Worm (Caenorhabditis elegans) whole organism, L3 larva: ENCODE results near the gene pqn-90.

Experiments
- R02D3.7 ChIP-seq: fragments of 150-350 bp; optimal IDR thresholded peaks from 2 replicates; lab custom pipeline; 2014; ENCODE audit warnings: missing biosample characterization, missing genetic modification characterization
- aly-2 ChIP-seq: fragments of 150-350 bp; optimal IDR thresholded peaks from 2 replicates; lab custom pipeline; 2014; ENCODE audit warnings: missing biosample characterization, missing genetic modification characterization
- ama-1 ChIP-seq: fragments of 150-350 bp; optimal IDR thresholded peaks from 2 replicates; lab custom pipeline; 2018
- ceh-16 ChIP-seq: sonication (generic microtip); optimal IDR thresholded peaks from 2 replicates; lab custom pipeline; 2017; ENCODE audit warnings: missing biosample characterization, missing genetic modification characterization
- ceh-28 ChIP-seq: fragments of 150-350 bp; optimal IDR thresholded peaks from 2 replicates; lab custom pipeline; 2014; ENCODE audit warnings: missing biosample characterization, missing genetic modification reagents, missing genetic modification characterization
- ceh-9 ChIP-seq: sonication (generic microtip); optimal IDR thresholded peaks from 2 replicates; lab custom pipeline; 2018; ENCODE audit warnings: missing biosample characterization, missing genetic modification characterization
- daf-12 ChIP-seq: fragments of 150-350 bp; optimal IDR thresholded peaks from 2 replicates; lab custom pipeline; 2014; ENCODE audit warnings: missing biosample characterization, missing genetic modification reagents, missing genetic modification characterization
- egl-5 ChIP-seq: fragments of 150-350 bp; optimal IDR thresholded peaks from 2 replicates; lab custom pipeline; 2017; ENCODE audit warnings: missing biosample characterization, missing genetic modification reagents, missing genetic modification characterization, inconsistent platforms
- elt-1 ChIP-seq: fragments of 150-350 bp; optimal IDR thresholded peaks from 2 replicates; lab custom pipeline; 2014; ENCODE audit warnings: missing biosample characterization, missing genetic modification characterization
- elt-2 ChIP-seq: sonication (generic microtip); optimal IDR thresholded peaks from 2 replicates; lab custom pipeline; 2016; ENCODE audit warnings: missing genetic modification reagents, mild to moderate bottlenecking, missing genetic modification characterization, missing compliant biosample characterization
- elt-3 ChIP-seq, 3 experiments: fragments of 150-350 bp in 1 of 3; sonication (generic microtip) in 2 of 3; optimal IDR thresholded peaks; 2 replicates in 2 of 3; 4 replicates in 1 of 3; lab custom pipeline; 2014 to 2017; ENCODE audit warnings: missing biosample characterization in 3 of 3, missing genetic modification characterization in 3 of 3
- eor-1 ChIP-seq, 2 experiments: fragments of 150-350 bp; optimal IDR thresholded peaks; 2 replicates each; lab custom pipeline; 2014 to 2018; ENCODE audit warnings: missing biosample characterization in 2 of 2, missing genetic modification characterization in 2 of 2
- fkh-10 ChIP-seq: sonication (generic microtip); optimal IDR thresholded peaks from 2 replicates; lab custom pipeline; 2017; ENCODE audit warnings: missing biosample characterization, missing genetic modification reagents, missing genetic modification characterization
- fkh-2 ChIP-seq: fragments of 150-350 bp; optimal IDR thresholded peaks from 2 replicates; lab custom pipeline; 2014; ENCODE audit warnings: missing biosample characterization, missing genetic modification reagents, missing genetic modification characterization
- fos-1 ChIP-seq: fragments of 150-350 bp; optimal IDR thresholded peaks from 2 replicates; lab custom pipeline; 2014; ENCODE audit warnings: missing biosample characterization, missing genetic modification characterization
- lin-39 ChIP-seq: fragments of 150-350 bp; optimal IDR thresholded peaks from 2 replicates; lab custom pipeline; 2018; ENCODE audit warnings: missing biosample characterization, missing genetic modification reagents, missing genetic modification characterization
- lsy-12 ChIP-seq: sonication (generic microtip); optimal IDR thresholded peaks from 2 replicates; lab custom pipeline; 2016; ENCODE audit warnings: mild to moderate bottlenecking, missing genetic modification characterization, missing compliant biosample characterization
- mdl-1 ChIP-seq: fragments of 150-350 bp; optimal IDR thresholded peaks from 2 replicates; lab custom pipeline; 2014; ENCODE audit warnings: missing biosample characterization, missing genetic modification characterization
- nfya-1 ChIP-seq: sonication (generic microtip); optimal IDR thresholded peaks from 2 replicates; lab custom pipeline; 2017; ENCODE audit warnings: missing genetic modification characterization, mild to moderate bottlenecking, missing compliant biosample characterization, antibody characterized with exemption, moderate library complexity; ENCODE audit not compliant: insufficient read depth
- nhr-11 ChIP-seq: fragments of 150-350 bp; optimal IDR thresholded peaks from 2 replicates; lab custom pipeline; 2014; ENCODE audit warnings: missing biosample characterization, missing genetic modification characterization
- nhr-12 ChIP-seq: fragments of 150-350 bp; optimal IDR thresholded peaks from 2 replicates; lab custom pipeline; 2014; ENCODE audit warnings: missing biosample characterization, missing genetic modification characterization
- nhr-28 ChIP-seq: fragments of 150-350 bp; optimal IDR thresholded peaks from 2 replicates; lab custom pipeline; 2014; ENCODE audit warnings: missing biosample characterization, missing genetic modification characterization
- nhr-67 ChIP-seq: fragments of 150-350 bp; optimal IDR thresholded peaks from 2 replicates; lab custom pipeline; 2014; ENCODE audit warnings: missing biosample characterization, missing genetic modification characterization
- nhr-76 ChIP-seq: fragments of 150-350 bp; sonication (generic microtip); optimal IDR thresholded peaks from 5 replicates; lab custom pipeline; 2014; ENCODE audit warnings: missing biosample characterization, missing genetic modification characterization
- pha-4 ChIP-seq: fragments of 150-350 bp; optimal IDR thresholded peaks from 2 replicates; lab custom pipeline; 2014; ENCODE audit warnings: missing biosample characterization, missing genetic modification reagents, missing genetic modification characterization
- pqm-1 ChIP-seq: fragments of 150-350 bp; optimal IDR thresholded peaks from 2 replicates; lab custom pipeline; 2017; ENCODE audit warnings: missing biosample characterization, missing genetic modification characterization, inconsistent platforms
- sea-2 ChIP-seq: fragments of 150-350 bp; sonication (generic microtip); optimal IDR thresholded peaks from 4 replicates; lab custom pipeline; 2014; ENCODE audit warnings: missing biosample characterization, missing genetic modification reagents, missing genetic modification characterization
- skn-1 ChIP-seq: fragments of 150-350 bp; optimal IDR thresholded peaks from 2 replicates; lab custom pipeline; 2014; ENCODE audit warnings: missing biosample characterization, missing genetic modification characterization
- snpc-4 ChIP-seq: fragments of 150-350 bp; optimal IDR thresholded peaks from 2 replicates; lab custom pipeline; 2014; ENCODE audit warnings: missing biosample characterization, missing genetic modification characterization
- tbx-2 ChIP-seq: sonication (generic microtip); optimal IDR thresholded peaks from 2 replicates; lab custom pipeline; 2016; ENCODE audit warnings: mild to moderate bottlenecking, missing genetic modification characterization, missing compliant biosample characterization
- unc-39 ChIP-seq: sonication (generic microtip); optimal IDR thresholded peaks from 4 replicates; lab custom pipeline; 2017; ENCODE audit warnings: missing biosample characterization, missing genetic modification characterization
- unc-62 ChIP-seq: fragments of 150-350 bp; sonication (generic microtip); optimal IDR thresholded peaks from 4 replicates; lab custom pipeline; 2014; ENCODE audit warnings: missing biosample characterization, missing genetic modification reagents, missing genetic modification characterization
- zag-1 ChIP-seq: fragments of 150-350 bp; optimal IDR thresholded peaks from 2 replicates; lab custom pipeline; 2014; ENCODE audit warnings: missing biosample characterization, missing genetic modification characterization
- ztf-11 ChIP-seq: fragments of 150-350 bp; optimal IDR thresholded peaks from 2 replicates; lab custom pipeline; 2014; ENCODE audit warnings: missing biosample characterization, missing genetic modification characterization
- ztf-4 ChIP-seq: fragments of 150-350 bp; optimal IDR thresholded peaks from 2 replicates; lab custom pipeline; 2014; ENCODE audit warnings: missing biosample characterization, missing genetic modification characterization

Gene pqn-90

DNA sequence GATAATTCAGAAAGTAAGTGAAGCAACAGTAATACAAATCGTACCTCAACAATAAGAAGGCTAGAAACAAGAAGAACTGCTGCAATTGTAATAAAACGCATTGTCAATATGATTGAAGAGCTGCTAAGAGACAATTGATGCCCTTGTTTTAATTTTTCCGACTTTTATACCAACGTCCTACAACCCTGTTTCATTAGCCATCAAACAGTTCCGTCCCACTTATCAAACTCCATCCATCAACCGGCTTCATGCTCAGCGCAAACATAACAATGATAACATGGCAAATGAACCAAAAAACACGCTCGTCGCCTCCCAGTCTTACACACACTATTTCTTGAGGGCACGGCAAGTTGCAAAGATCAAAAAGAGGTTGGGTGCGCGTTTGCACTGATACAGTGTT is at the start of gene pqn-90:
Gene pqn-90 (minus strand): TSS at position 101 of the 400 bp plus-strand sequence.
- TF ChIP-seq unc-39 (tag; lab: Kevin White, UChicago) (no peak), ama-1 (lab: Kevin White, UChicago) (no peak), nhr-67 (tag; lab: Kevin White, UChicago) (no peak), sea-2 (GFP tag; lab: Kevin White, UChicago) (no peak), fkh-10 (GFP tag; lab: Kevin White, UChicago) (no peak), nhr-11 (no peak), lsy-12 (tag; lab: Kevin White, UChicago) (no peak), snpc-4 (no peak), fkh-2 (tag; lab: Kevin White, UChicago) (no peak), nhr-28 (no peak), nhr-76 (tag; lab: Kevin White, UChicago) (no peak), egl-5 (tag; lab: Kevin White, UChicago) (no peak), pha-4 (no peak), daf-12 (no peak), ceh-28 (tag; lab: Kevin White, UChicago) (no peak)

DNA sequence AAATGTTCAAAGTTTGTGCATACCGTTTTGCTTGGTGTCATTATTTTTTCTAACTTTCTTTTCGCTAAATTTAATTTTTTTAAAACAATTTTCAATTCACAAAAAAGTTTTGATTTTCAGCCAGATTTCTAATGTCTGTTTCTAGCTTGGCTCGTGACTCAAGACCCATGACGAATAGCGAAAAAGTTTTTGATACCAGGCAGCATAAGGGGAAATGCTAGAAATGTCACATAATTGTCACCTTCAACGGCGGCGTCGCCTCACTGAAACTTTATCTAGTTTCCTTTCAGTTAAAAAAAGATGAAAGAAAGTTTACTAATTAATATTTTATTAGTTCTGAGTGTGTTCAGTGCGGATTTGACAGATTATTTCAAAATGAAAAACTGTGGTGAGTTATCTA is 45.7 kb upstream of the pqn-90 start, which contains the start of gene irld-59:
Gene irld-59 (plus strand): TSS at position 301 of the 400 bp plus-strand sequence.
- TF ChIP-seq sea-2 (GFP tag; lab: Kevin White, UChicago) (no peak), tbx-2 (tag; lab: Kevin White, UChicago) (no peak), unc-62 (GFP tag; lab: Kevin White, UChicago) (no peak), elt-3 (tag; optimal IDR thresholded peaks at IDR 0.05; lab: Kevin White, UChicago) (no peak), ceh-9 (tag; lab: Kevin White, UChicago) (no peak), fkh-10 (GFP tag; lab: Kevin White, UChicago) (no peak), nhr-12 (tag; lab: Kevin White, UChicago) (no peak), nhr-11 (no peak), unc-39 (tag; lab: Kevin White, UChicago) (no peak), lin-39 (tag; lab: Kevin White, UChicago) (no peak)

DNA sequence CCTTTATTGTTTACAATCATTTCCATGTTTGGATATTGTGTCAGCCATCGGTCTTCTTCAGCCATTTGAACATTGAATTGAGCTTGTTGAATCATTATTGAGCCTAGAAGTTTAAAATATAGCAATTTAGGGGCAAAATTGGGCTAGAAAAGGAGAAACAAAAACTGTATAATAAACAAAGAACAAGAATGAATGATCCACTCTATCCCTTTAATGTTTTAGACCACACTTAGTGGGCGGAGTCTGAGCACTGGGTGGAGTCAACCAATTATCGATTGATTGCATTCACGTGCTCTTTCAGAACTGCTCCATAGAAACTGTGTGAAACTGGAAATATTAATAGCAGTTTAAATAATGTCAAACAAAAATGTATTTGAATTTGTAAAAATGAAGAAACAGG is 37.0 kb upstream of the pqn-90 start, which contains the start of gene tbx-40:
Gene tbx-40 (minus strand): TSS at position 101 of the 400 bp plus-strand sequence.
- no peak for TF ChIP-seq pqm-1 (tag; lab: Kevin White, UChicago)
- no peak for TF ChIP-seq ceh-16
- TF ChIP-seq nhr-76 (tag; lab: Kevin White, UChicago), result no peak
- no peak for TF ChIP-seq nhr-67 (tag; lab: Kevin White, UChicago)
- no peak for TF ChIP-seq ztf-11 (tag; lab: Kevin White, UChicago)
- no peak for TF ChIP-seq nfya-1 (tag; lab: Kevin White, UChicago)
- no peak for TF ChIP-seq elt-2
- TF ChIP-seq skn-1 (tag; lab: Kevin White, UChicago), result no peak
- TF ChIP-seq ceh-28 (tag; lab: Kevin White, UChicago), result no peak
- TF ChIP-seq zag-1 (tag; lab: Kevin White, UChicago), result no peak
- no peak for TF ChIP-seq mdl-1 (tag; lab: Kevin White, UChicago)
- no peak for TF ChIP-seq ztf-4 (tag; lab: Kevin White, UChicago)
- TF ChIP-seq fkh-10 (GFP tag; lab: Kevin White, UChicago), result no peak
- TF ChIP-seq aly-2 (tag; lab: Kevin White, UChicago), result no peak
- TF ChIP-seq elt-1, result no peak

DNA sequence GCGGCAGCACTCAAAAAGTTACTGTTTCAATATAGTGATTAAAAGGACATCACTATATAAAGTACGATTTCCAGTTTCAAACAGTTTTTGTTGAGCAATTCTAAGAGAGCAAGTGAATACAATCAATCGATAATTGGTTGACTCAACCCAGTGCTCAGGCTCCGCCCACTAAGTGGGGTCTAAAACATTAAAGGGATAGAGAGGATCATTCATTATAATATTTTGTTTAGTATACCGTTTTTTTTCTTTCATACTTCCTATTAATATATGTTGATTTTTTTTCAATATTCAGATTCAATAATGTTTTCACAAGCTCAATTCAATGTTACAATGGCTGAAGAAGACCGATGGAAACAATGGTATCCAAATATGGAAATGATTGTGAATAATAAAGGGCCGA is 32.5 kb upstream of the pqn-90 start, which contains the start of gene tbx-39:
Gene tbx-39 (plus strand): TSS at position 301 of the 400 bp plus-strand sequence.
- no peak for TF ChIP-seq nhr-76 (tag; lab: Kevin White, UChicago)
- TF ChIP-seq snpc-4, result no peak
- TF ChIP-seq ceh-28 (tag; lab: Kevin White, UChicago), result no peak
- no peak for TF ChIP-seq tbx-2 (tag; lab: Kevin White, UChicago)
- no peak for TF ChIP-seq ceh-16
- no peak for TF ChIP-seq eor-1 (tag; optimal IDR thresholded peaks at IDR 0.05; lab: Kevin White, UChicago)
- no peak for TF ChIP-seq nhr-11
- TF ChIP-seq aly-2 (tag; lab: Kevin White, UChicago), result no peak
- no peak for TF ChIP-seq skn-1 (tag; lab: Kevin White, UChicago)
- no peak for TF ChIP-seq pqm-1 (tag; lab: Kevin White, UChicago)
- TF ChIP-seq R02D3.7 (tag; lab: Kevin White, UChicago), result no peak
- TF ChIP-seq fos-1, result no peak
